Worm (Caenorhabditis elegans) whole organism, dauer: ENCODE results near the gene gst-22.

Source experiments
- unc-62 ChIP-seq: sonication (generic microtip); optimal IDR thresholded peaks from 2 replicates; lab custom pipeline; 2017; ENCODE audit warnings: missing biosample characterization, missing genetic modification reagents, missing genetic modification characterization

The gst-22 gene

ce11 chrV:16229439-16229838 is 2.6 kb downstream of the gst-22 start:
- no peak for TF ChIP-seq unc-62 (GFP tag; lab: Kevin White, UChicago)

DNA sequence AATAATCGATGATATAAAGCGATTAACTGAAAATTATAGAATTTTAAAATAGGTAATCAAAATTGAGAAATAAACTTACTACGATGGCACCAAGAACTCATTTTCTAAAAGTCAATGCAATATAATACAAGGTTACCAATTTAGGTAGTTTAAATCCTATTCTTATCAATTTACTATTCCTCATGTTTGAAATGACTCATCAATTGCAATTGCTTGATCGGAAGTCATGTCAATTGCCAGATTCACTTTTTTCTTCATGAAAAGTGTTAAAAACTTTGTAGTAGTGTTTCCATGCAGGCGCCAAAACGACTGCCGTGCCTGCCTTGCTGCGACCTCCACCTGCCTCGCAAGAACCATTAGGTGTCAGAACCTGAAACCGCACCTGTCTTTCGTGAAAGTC is 5.5 kb downstream of the gst-22 start, which contains the start of gene F11A5.13:
Gene F11A5.13, minus strand, starts transcription at position 101 of the 400 bp plus-strand sequence.
- no peak for TF ChIP-seq unc-62 (GFP tag; lab: Kevin White, UChicago)

DNA sequence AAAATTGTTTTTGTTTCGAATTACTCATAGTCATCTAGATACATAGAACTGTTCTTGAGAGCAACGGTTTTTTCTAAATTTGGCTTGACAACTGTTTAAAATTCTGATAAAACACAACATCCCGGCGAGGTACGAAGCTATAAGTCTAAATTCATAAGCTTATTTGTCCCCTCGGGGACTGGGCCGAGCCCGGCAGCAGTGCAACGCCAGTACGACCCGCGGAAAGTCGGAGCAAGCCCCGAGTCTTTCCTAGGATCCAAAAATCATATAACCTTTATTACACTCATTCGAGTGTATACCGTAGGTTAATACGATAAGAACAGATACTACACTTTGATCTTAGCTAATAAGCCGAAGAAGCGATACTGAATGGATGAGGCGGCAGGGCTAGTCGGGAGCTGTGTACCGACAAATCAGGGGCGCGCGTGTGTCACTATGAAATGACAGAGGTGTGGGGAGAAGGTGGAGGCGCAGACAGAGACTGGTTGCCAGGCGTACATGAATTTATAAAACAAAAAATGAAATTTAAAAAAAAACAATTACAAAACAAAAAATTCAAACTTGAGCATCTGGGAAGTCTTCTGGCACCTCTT is 6.5 kb downstream of the gst-22 start:
- no peak for TF ChIP-seq unc-62 (GFP tag; lab: Kevin White, UChicago)

- no peak for TF ChIP-seq unc-62 (GFP tag; lab: Kevin White, UChicago)
Measured at ce11 chrV:16224027-16224426, 8.1 kb downstream of the gst-22 start, which contains the start of gene stdh-2. TSS of gene stdh-2 (plus strand) at chrV:16224327.

- no peak for TF ChIP-seq unc-62 (GFP tag; lab: Kevin White, UChicago)
Measured at ce11 chrV:16220020-16220419, 12.1 kb downstream of the gst-22 start.

DNA sequence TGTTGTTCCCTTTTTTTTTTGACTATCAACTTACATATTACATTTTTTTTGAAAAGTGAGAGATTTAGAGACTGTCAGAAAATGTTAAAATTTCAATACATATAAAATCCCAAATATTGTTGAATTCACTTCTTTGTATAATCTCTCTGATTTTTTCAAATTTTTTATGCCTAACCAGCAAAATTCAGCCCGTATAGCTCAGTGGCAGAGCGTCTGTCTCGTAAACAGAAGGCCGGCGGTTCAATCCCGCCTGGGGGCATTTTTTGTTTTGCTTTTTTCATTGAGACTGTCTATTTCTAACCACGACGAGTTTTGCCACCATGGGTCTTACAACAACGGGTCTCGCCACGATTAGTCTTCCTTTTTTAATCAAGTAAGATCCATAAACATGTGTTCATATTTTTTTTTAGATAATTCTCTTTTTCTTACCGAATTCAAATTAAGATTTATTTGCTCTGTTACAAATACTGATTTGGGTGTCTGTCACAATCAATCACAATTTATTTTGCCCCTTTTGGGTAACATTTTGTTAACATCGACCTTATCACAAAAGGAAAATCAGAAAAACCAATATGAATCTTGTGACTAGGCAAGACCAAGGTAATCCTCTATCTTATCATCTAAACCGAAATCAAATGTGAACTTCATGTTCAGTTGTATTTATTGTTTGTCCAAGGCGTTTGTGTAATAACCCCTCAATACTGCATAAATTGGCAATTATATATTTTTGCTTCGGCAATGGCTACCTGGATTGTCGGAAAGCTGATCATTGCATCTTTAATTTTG is 12.9 kb downstream of the gst-22 start, which contains the start of gene glc-1:
Gene glc-1, plus strand, starts transcription at position 663 of the 786 bp plus-strand sequence.
- TF ChIP-seq unc-62 (GFP tag; lab: Kevin White, UChicago): no peak

DNA sequence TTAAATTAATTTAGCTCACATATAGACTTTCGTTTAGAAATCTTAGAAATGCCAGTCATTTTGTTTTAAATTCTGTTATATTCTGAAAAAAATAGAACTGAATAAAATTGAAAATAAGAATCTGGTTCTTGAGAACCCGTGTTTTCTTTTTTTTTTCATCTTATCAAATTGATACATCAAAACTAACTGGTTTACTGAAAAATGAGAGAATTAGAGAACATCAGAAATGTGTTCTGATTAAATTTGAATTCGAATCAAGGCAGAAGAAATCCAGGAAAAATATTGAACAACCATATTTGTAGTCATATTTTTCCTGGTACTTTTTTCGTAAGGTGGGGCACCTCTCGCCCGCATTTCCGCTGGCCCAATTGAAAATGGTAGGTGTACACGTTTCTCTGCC is 13.6 kb downstream of the gst-22 start, which contains the start of gene F11A5.15:
Gene F11A5.15, minus strand, starts transcription at position 101 of the 400 bp plus-strand sequence.
- TF ChIP-seq unc-62 (GFP tag; lab: Kevin White, UChicago): no peak

- TF ChIP-seq unc-62 (GFP tag; lab: Kevin White, UChicago): no peak
Measured at ce11 chrV:16214505-16214904, 17.6 kb downstream of the gst-22 start, which contains the start of gene F11A5.9. TSS of gene F11A5.9 (plus strand) at chrV:16214890.

DNA sequence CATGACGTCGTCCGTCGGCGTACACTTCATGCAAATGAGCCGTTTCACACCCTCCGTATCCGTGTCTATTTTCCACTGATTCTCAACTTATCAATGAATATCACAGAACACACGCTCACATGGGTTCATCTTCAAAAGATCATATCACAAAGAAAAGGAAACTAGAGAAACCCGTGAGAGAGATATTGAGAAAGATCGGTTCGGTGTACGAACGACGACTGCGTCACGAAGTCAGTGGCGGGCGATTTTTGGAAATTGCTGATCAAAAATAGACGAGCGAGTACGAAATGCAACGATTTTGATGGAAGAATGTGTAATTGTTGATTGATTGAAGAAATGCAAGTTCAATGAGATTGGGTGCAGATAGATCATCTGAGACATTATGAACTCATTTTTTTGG is 18.8 kb downstream of the gst-22 start:
- TF ChIP-seq unc-62 (GFP tag; lab: Kevin White, UChicago): no peak

DNA sequence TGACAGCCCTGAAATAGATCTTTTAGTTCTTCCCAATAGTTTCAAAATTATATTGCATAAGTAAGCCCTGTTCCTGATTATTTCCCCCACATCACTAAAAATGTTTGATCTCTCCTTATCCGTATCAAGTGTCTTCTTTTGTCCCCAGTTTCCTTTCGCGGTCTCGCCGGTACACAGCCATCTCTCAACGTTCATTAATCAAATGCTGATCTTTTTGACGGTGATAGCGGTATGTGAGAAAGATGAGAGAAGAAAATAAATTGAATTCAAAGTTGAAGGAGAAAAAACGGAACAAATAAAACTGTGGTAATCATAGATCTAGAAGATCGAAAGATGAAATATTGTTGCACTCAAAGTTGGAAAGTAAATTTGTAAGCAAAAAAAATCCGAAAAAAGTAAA is 20.4 kb downstream of the gst-22 start:
- TF ChIP-seq unc-62 (GFP tag; lab: Kevin White, UChicago): no peak

DNA sequence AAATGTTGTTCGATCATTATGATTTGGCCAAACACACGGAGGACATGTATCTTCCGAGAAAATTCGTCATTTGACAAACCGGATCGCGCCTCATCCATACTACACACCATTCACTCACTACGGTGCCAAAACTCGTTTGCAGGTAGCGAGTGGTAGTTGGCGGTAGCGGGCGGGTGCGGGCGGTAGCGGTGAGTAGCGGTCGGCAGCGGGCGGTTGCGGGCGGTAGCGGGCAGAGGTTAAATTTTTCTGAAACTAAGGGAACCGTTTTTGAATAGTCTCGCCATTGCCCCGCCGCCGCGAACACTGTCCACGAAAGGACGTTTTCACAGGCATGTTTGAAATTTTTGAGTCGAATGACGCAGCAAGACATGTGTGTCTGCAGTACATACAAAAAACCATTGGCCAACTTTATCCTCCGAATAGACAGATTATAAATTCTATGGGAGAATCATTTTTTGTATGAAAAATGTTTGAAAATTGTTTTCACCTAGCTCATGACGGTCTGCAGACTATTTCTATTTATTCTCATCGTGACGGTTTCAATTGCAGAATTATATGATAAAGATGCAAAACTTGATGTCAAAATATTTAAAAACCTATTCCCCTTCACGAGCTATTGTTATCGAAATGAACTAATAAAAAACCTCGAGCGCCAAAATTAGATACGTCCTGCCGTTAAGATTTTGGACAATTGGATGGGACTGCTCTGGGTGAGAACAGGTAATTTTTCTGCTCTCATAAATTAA is 21.7 kb downstream of the gst-22 start, which contains the start of gene F11A5.16:
Gene F11A5.16, plus strand, starts transcription at position 696 of the 746 bp plus-strand sequence.
- no peak for TF ChIP-seq unc-62 (GFP tag; lab: Kevin White, UChicago)

ce11 chrV:16209837-16210236 is 22.2 kb downstream of the gst-22 start, which contains the start of gene oac-15:
TSS of gene oac-15 (minus strand) at chrV:16209937.
- no peak for TF ChIP-seq unc-62 (GFP tag; lab: Kevin White, UChicago)

DNA sequence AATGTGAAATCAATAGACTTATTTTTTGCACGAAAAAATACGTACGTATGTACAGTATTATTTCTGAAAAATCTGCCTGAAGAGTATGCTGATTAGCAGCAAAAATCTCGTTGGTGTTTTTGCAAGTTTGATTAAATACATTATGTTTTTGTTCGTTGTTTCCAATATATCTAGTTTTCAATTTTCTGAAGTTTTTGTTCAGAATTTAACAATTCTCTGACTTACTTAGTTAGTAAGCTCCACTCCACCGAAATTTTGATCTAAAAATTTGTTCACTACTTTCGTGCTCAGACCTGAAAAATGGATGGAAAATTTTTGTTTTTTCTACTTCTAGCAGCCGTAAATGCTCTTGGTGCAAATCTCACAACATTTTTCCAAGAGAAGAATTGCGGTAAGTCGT is 27.2 kb downstream of the gst-22 start, which contains the start of gene irld-26:
Gene irld-26, plus strand, starts transcription at position 301 of the 400 bp plus-strand sequence.
- TF ChIP-seq unc-62 (GFP tag; lab: Kevin White, UChicago): no peak

ce11 chrV:16202618-16203017 is 29.5 kb downstream of the gst-22 start, which contains the start of gene F11A5.18:
TSS of gene F11A5.18 (plus strand) at chrV:16202918.
- no peak for TF ChIP-seq unc-62 (GFP tag; lab: Kevin White, UChicago)

- no peak for TF ChIP-seq unc-62 (GFP tag; lab: Kevin White, UChicago)
Measured at ce11 chrV:16201730-16202129, 30.4 kb downstream of the gst-22 start, which contains the start of gene F11A5.17. TSS of gene F11A5.17 (plus strand) at chrV:16202030.
